Worm (Caenorhabditis elegans) whole organism, L4 larva: ENCODE measurements around the gene srw-89.

Source experiments
- egl-27 ChIP-seq: sonication (generic microtip); optimal IDR thresholded peaks from 3 replicates; lab custom pipeline; 2017; ENCODE audit warnings: missing biosample characterization, missing genetic modification reagents, missing genetic modification characterization
- lin-13 ChIP-seq: fragments of 150-350 bp; optimal IDR thresholded peaks from 2 replicates; lab custom pipeline; 2014; ENCODE audit warnings: missing biosample characterization, missing genetic modification reagents, missing genetic modification characterization
- skn-1 ChIP-seq: fragments of 150-350 bp; optimal IDR thresholded peaks from 2 replicates; lab custom pipeline; 2014; ENCODE audit warnings: missing biosample characterization, missing genetic modification characterization

ce11 chrV:4056203-4056602, 39.3 kb downstream of the srw-89 start:
- no peak for TF ChIP-seq egl-27 (tag; lab: Kevin White, UChicago)
- no peak for TF ChIP-seq lin-13 (GFP tag; lab: Kevin White, UChicago)
- no peak for TF ChIP-seq skn-1 (tag; lab: Kevin White, UChicago)
